Fruit fly (Drosophila melanogaster) whole organism, embryonic: ENCODE data around the gene TotB.

Experiments used
- Adf1 ChIP-seq: fragments of 200-800 bp; sonication (Bioruptor generic); IDR thresholded peaks from 2 replicates; pipeline ENCODE4 v1.3.6; 2022; ENCODE audit warnings: missing biosample characterization, missing genetic modification characterization
- BtbVII ChIP-seq: fragments of 200-800 bp; sonication (Bioruptor generic); optimal IDR thresholded peaks from 3 replicates; lab custom pipeline; 2017; ENCODE audit warnings: missing biosample characterization, mild to moderate bottlenecking, missing genetic modification characterization
- CG11085 ChIP-seq: fragments of 200-800 bp; sonication (Bioruptor generic); IDR thresholded peaks from 2 replicates; pipeline ENCODE4 v1.3.6; 2022; ENCODE audit warnings: missing biosample characterization, missing genetic modification characterization
- CG12219 ChIP-seq: fragments of 200-800 bp; sonication (Bioruptor generic); optimal IDR thresholded peaks from 3 replicates; lab custom pipeline; 2018; ENCODE audit warnings: missing biosample characterization, mild to moderate bottlenecking, missing genetic modification characterization
- CG12659 ChIP-seq: fragments of 200-800 bp; sonication (Bioruptor generic); optimal IDR thresholded peaks from 3 replicates; lab custom pipeline; 2017; ENCODE audit warnings: mild to moderate bottlenecking, missing biosample characterization, missing genetic modification reagents, missing genetic modification characterization
- CG12769 ChIP-seq: fragments of 200-800 bp; sonication (Bioruptor generic); optimal IDR thresholded peaks from 2 replicates; lab custom pipeline; 2019; ENCODE audit warnings: missing biosample characterization, mild to moderate bottlenecking, missing genetic modification characterization, moderate library complexity
- CG14014 ChIP-seq: fragments of 200-800 bp; sonication (Bioruptor generic); IDR thresholded peaks from 2 replicates; pipeline ENCODE4 v1.3.6; 2022; ENCODE audit warnings: missing biosample characterization, missing genetic modification characterization
- CG15269 ChIP-seq: fragments of 200-800 bp; sonication (Bioruptor generic); optimal IDR thresholded peaks from 2 replicates; lab custom pipeline; 2018; ENCODE audit warnings: missing biosample characterization, mild to moderate bottlenecking, missing genetic modification characterization, moderate library complexity
- CG1647 ChIP-seq: fragments of 200-800 bp; sonication (Bioruptor generic); optimal IDR thresholded peaks from 3 replicates; lab custom pipeline; 2016; ENCODE audit warnings: missing biosample characterization, missing genetic modification characterization
- CG17328 ChIP-seq: fragments of 200-800 bp; sonication (Bioruptor generic); IDR thresholded peaks from 2 replicates; pipeline ENCODE4 v1.3.6; 2022; ENCODE audit warnings: missing biosample characterization, missing genetic modification characterization
- CG17385 ChIP-seq: fragments of 200-800 bp; sonication (Bioruptor generic); optimal IDR thresholded peaks from 3 replicates; lab custom pipeline; 2018; ENCODE audit warnings: missing biosample characterization, mild to moderate bottlenecking, missing genetic modification characterization
- CG17612 ChIP-seq: fragments of 200-800 bp; sonication (Bioruptor generic); IDR thresholded peaks from 2 replicates; pipeline ENCODE4 v1.3.6; 2022; ENCODE audit warnings: missing biosample characterization, missing genetic modification characterization
- CG18262 ChIP-seq: fragments of 200-800 bp; optimal IDR thresholded peaks from 3 replicates; lab custom pipeline; 2019; ENCODE audit warnings: missing biosample characterization, mild to moderate bottlenecking, missing genetic modification characterization, moderate library complexity
- CG3163 ChIP-seq: fragments of 200-800 bp; sonication (Bioruptor generic); optimal IDR thresholded peaks from 3 replicates; lab custom pipeline; 2016; ENCODE audit warnings: missing biosample characterization, missing genetic modification characterization
- CG3407 ChIP-seq: fragments of 200-800 bp; sonication (Bioruptor generic); optimal IDR thresholded peaks from 2 replicates; lab custom pipeline; 2018; ENCODE audit warnings: missing biosample characterization, mild to moderate bottlenecking, missing genetic modification characterization
- CG3838 ChIP-seq: fragments of 200-800 bp; sonication (Bioruptor generic); optimal IDR thresholded peaks from 3 replicates; lab custom pipeline; 2016; ENCODE audit warnings: missing biosample characterization, missing genetic modification characterization
- CG3995 ChIP-seq: fragments of 200-800 bp; sonication (Bioruptor generic); optimal IDR thresholded peaks from 3 replicates; lab custom pipeline; 2016; ENCODE audit warnings: missing biosample characterization, missing genetic modification characterization
- CG4328 ChIP-seq: fragments of 200-800 bp; sonication (Bioruptor generic); optimal IDR thresholded peaks from 3 replicates; lab custom pipeline; 2017; ENCODE audit warnings: missing biosample characterization, missing genetic modification reagents, missing genetic modification characterization
- CG43689 ChIP-seq: fragments of 200-800 bp; sonication (Bioruptor generic); IDR thresholded peaks from 2 replicates; pipeline ENCODE4 v1.3.6; 2022; ENCODE audit warnings: missing biosample characterization, missing genetic modification characterization
- CG4730 ChIP-seq: fragments of 200-800 bp; sonication (Bioruptor generic); IDR thresholded peaks from 2 replicates; pipeline ENCODE4 v1.3.6; 2022; ENCODE audit warnings: missing biosample characterization, missing genetic modification characterization
- CG6654 ChIP-seq: fragments of 200-800 bp; sonication (Bioruptor generic); optimal IDR thresholded peaks from 2 replicates; lab custom pipeline; 2017; ENCODE audit warnings: missing biosample characterization, mild to moderate bottlenecking, missing genetic modification characterization
- CG6683 ChIP-seq: fragments of 200-800 bp; sonication (Bioruptor generic); optimal IDR thresholded peaks from 2 replicates; lab custom pipeline; 2017; ENCODE audit warnings: missing biosample characterization, mild to moderate bottlenecking, missing genetic modification characterization, missing genetic modification reagents
- Dad ChIP-seq: fragments of 200-800 bp; sonication (Bioruptor generic); optimal IDR thresholded peaks from 3 replicates; lab custom pipeline; 2016; ENCODE audit warnings: missing biosample characterization, missing genetic modification characterization
- Doc3 ChIP-seq: fragments of 200-800 bp; sonication (Bioruptor generic); IDR thresholded peaks from 3 replicates; pipeline ENCODE4 v1.3.6; 2022; ENCODE audit warnings: missing biosample characterization, missing genetic modification characterization; ENCODE audit not compliant: partially characterized antibody
- Eip74EF ChIP-seq, 2 experiments: fragments of 200-800 bp in 1 of 2; fragments of >200 bp in 1 of 2; sonication (Bioruptor generic) in 1 of 2; optimal IDR thresholded peaks; 2 replicates each; lab custom pipeline; 2017 to 2019; ENCODE audit warnings: missing biosample characterization in 2 of 2, missing genetic modification characterization in 2 of 2, mild to moderate bottlenecking in 1 of 2, moderate library complexity in 1 of 2
- Elba2 ChIP-seq: fragments of 200-800 bp; sonication (Bioruptor generic); optimal IDR thresholded peaks from 3 replicates; lab custom pipeline; 2016; ENCODE audit warnings: missing biosample characterization, missing genetic modification characterization
- Gsc ChIP-seq: fragments of 200-800 bp; sonication (Bioruptor generic); IDR thresholded peaks from 2 replicates; pipeline ENCODE4 v1.3.6; 2022; ENCODE audit warnings: missing biosample characterization, missing genetic modification characterization
- Hmx ChIP-seq: fragments of 200-800 bp; sonication (Bioruptor generic); optimal IDR thresholded peaks from 2 replicates; lab custom pipeline; 2016; ENCODE audit warnings: missing biosample characterization, missing genetic modification characterization
- Lhr ChIP-seq: fragments of 200-800 bp; sonication (Bioruptor generic); optimal IDR thresholded peaks from 3 replicates; lab custom pipeline; 2017; ENCODE audit warnings: mild to moderate bottlenecking, missing biosample characterization, missing genetic modification reagents, missing genetic modification characterization
- MTF-1 ChIP-seq: fragments of 200-800 bp; sonication (Bioruptor generic); optimal IDR thresholded peaks from 2 replicates; lab custom pipeline; 2018; ENCODE audit warnings: missing biosample characterization, mild to moderate bottlenecking, missing genetic modification characterization, borderline replicate concordance
- PHDP ChIP-seq: fragments of 200-800 bp; sonication (Bioruptor generic); optimal IDR thresholded peaks from 3 replicates; lab custom pipeline; 2018; ENCODE audit warnings: missing biosample characterization, mild to moderate bottlenecking, missing genetic modification characterization, moderate library complexity
- Pdp1 ChIP-seq, 2 experiments: fragments of 200-800 bp; sonication (Bioruptor generic); optimal IDR thresholded peaks; 3 replicates each; lab custom pipeline; 2016; ENCODE audit warnings: missing biosample characterization in 2 of 2, missing genetic modification characterization in 2 of 2, mild to moderate bottlenecking in 1 of 2, moderate library complexity in 1 of 2
- Ptx1 ChIP-seq: fragments of 200-800 bp; sonication (Bioruptor generic); IDR thresholded peaks from 2 replicates; pipeline ENCODE4 v1.3.6; 2022; ENCODE audit warnings: missing biosample characterization, missing genetic modification characterization
- Sry-δ ChIP-seq: fragments of 200-800 bp; sonication (Bioruptor generic); optimal IDR thresholded peaks from 2 replicates; lab custom pipeline; 2016; ENCODE audit warnings: missing biosample characterization, missing genetic modification characterization
- bowl ChIP-seq: fragments of 200-800 bp; sonication (Bioruptor generic); IDR thresholded peaks from 2 replicates; pipeline ENCODE4 v1.3.6; 2022; ENCODE audit warnings: missing biosample characterization, missing genetic modification characterization
- dan ChIP-seq: fragments of 200-800 bp; sonication (Bioruptor generic); IDR thresholded peaks from 2 replicates; pipeline ENCODE4 v1.3.6; 2022; ENCODE audit warnings: missing biosample characterization, missing genetic modification characterization
- disco-r ChIP-seq: fragments of 200-800 bp; sonication (Bioruptor generic); optimal IDR thresholded peaks from 2 replicates; lab custom pipeline; 2016; ENCODE audit warnings: missing biosample characterization, missing genetic modification characterization
- esg ChIP-seq: fragments of 200-800 bp; sonication (Bioruptor generic); conservative IDR thresholded peaks from 2 replicates; pipeline ENCODE4 v1.3.6; 2022; ENCODE audit warnings: missing biosample characterization, missing genetic modification characterization
- lab ChIP-seq: fragments of 200-800 bp; sonication (Bioruptor generic); optimal IDR thresholded peaks from 3 replicates; lab custom pipeline; 2017; ENCODE audit warnings: missing biosample characterization, missing genetic modification characterization, mild to moderate bottlenecking, moderate library complexity, missing genetic modification reagents
- odd ChIP-seq: fragments of 200-800 bp; sonication (Bioruptor generic); optimal IDR thresholded peaks from 2 replicates; lab custom pipeline; 2017; ENCODE audit warnings: missing biosample characterization, mild to moderate bottlenecking, missing genetic modification characterization
- pb ChIP-seq: fragments of 200-800 bp; sonication (Bioruptor generic); optimal IDR thresholded peaks from 3 replicates; lab custom pipeline; 2016; ENCODE audit warnings: missing biosample characterization, missing genetic modification characterization
- prd ChIP-seq, 3 experiments: fragments of >200 bp in 2 of 3; fragments of 200-800 bp in 1 of 3; sonication (Bioruptor generic) in 1 of 3; optimal IDR thresholded peaks in 2 of 3; IDR thresholded peaks in 1 of 3; 2 replicates in 2 of 3; 3 replicates in 1 of 3; pipeline versions ENCODE4 v1.3.6 to Lab custom; 2017 to 2022; ENCODE audit warnings: missing biosample characterization in 1 of 3, missing genetic modification characterization in 1 of 3
- psq ChIP-seq: fragments of 200-800 bp; sonication (Bioruptor generic); optimal IDR thresholded peaks from 2 replicates; lab custom pipeline; 2017; ENCODE audit warnings: missing biosample characterization, missing genetic modification characterization
- shn ChIP-seq: fragments of 200-800 bp; sonication (Bioruptor generic); optimal IDR thresholded peaks from 3 replicates; lab custom pipeline; 2016; ENCODE audit warnings: missing biosample characterization, missing genetic modification characterization
- sob ChIP-seq: fragments of 200-800 bp; sonication (Bioruptor generic); IDR thresholded peaks from 2 replicates; pipeline ENCODE4 v1.3.6; 2022; ENCODE audit warnings: missing biosample characterization, missing genetic modification characterization
- stwl ChIP-seq: fragments of 200-800 bp; sonication (Bioruptor generic); optimal IDR thresholded peaks from 3 replicates; lab custom pipeline; 2018; ENCODE audit warnings: missing biosample characterization, mild to moderate bottlenecking, missing genetic modification characterization, moderate library complexity
- sug ChIP-seq: fragments of 200-800 bp; optimal IDR thresholded peaks from 2 replicates; lab custom pipeline; 2019; ENCODE audit warnings: missing biosample characterization, mild to moderate bottlenecking, missing genetic modification characterization, moderate library complexity
- tx ChIP-seq: fragments of 200-800 bp; sonication (Bioruptor generic); optimal IDR thresholded peaks from 2 replicates; lab custom pipeline; 2016; ENCODE audit warnings: missing biosample characterization, missing genetic modification characterization
- vnd ChIP-seq: fragments of 200-800 bp; sonication (Bioruptor generic); IDR thresholded peaks from 3 replicates; pipeline ENCODE4 v1.3.6; 2022; ENCODE audit warnings: missing biosample characterization, missing genetic modification characterization; ENCODE audit not compliant: partially characterized antibody
- zfh1 ChIP-seq: fragments of 200-800 bp; sonication (Bioruptor generic); IDR thresholded peaks from 3 replicates; pipeline ENCODE4 v1.3.6; 2022; ENCODE audit warnings: missing biosample characterization, missing genetic modification characterization

The TotB gene

dm6 chr3R:20836257-20836856, 37.4 kb upstream of the TotB start (continued):
- TF ChIP-seq prd (optimal IDR thresholded peaks at IDR 0.05; lab: Kevin White, UChicago) (no peak), prd (GFP tag; IDR thresholded peaks at IDR 0.05; lab: Robert Waterston, UW) (no peak), zfh1 (no peak), pb (GFP tag; lab: Kevin White, UChicago) (no peak), Gsc (GFP tag; lab: Robert Waterston, UW) (no peak), Lhr (GFP tag; lab: Kevin White, UChicago) (no peak), CG3407 (no peak), CG14014 (no peak), bowl (no peak), psq (GFP tag; lab: Kevin White, UChicago) (no peak), PHDP (tag; lab: Kevin White, UChicago) (peak; percentile 15), CG11085 (GFP tag; lab: Robert Waterston, UW) (no peak), disco-r (GFP tag; lab: Kevin White, UChicago) (no peak), CG4328 (no peak), sob (GFP tag; lab: Robert Waterston, UW) (no peak), BtbVII (no peak), CG17612 (no peak), CG12769 (tag; lab: Kevin White, UChicago) (no peak), CG6654 (GFP tag; lab: Kevin White, UChicago) (no peak), Eip74EF (GFP tag; optimal IDR thresholded peaks at IDR 0.05; lab: Kevin White, UChicago) (no peak), lab (GFP tag; lab: Kevin White, UChicago) (no peak), dan (no peak), esg (GFP tag; lab: Robert Waterston, UW) (no peak), CG3838 (GFP tag; lab: Kevin White, UChicago) (no peak), CG18262 (tag; lab: Kevin White, UChicago) (peak; percentile 11), Sry-δ (no peak), CG15269 (peak; percentile 60), Pdp1 (GFP tag; optimal IDR thresholded peaks at IDR 0.05; lab: Kevin White, UChicago) (no peak), Hmx (no peak), sug (no peak), MTF-1 (GFP tag; lab: Kevin White, UChicago) (no peak), shn (GFP tag; lab: Kevin White, UChicago) (no peak), Doc3 (no peak), CG1647 (GFP tag; lab: Kevin White, UChicago) (no peak), odd (peak; percentile 1), tx (GFP tag; lab: Kevin White, UChicago) (no peak), CG12659 (GFP tag; lab: Kevin White, UChicago) (peak; percentile 21), Ptx1 (GFP tag; lab: Robert Waterston, UW) (no peak), CG43689 (GFP tag; lab: Robert Waterston, UW) (no peak), stwl (tag; lab: Kevin White, UChicago) (no peak), CG17328 (GFP tag; lab: Robert Waterston, UW) (no peak), Adf1 (GFP tag; lab: Robert Waterston, UW) (no peak), Dad (no peak), CG12219 (GFP tag; lab: Kevin White, UChicago) (no peak), CG4730 (GFP tag; lab: Robert Waterston, UW) (0 out of 2 replicates have a peak, but pooled peaks have one; percentile 5), CG17385 (peak; percentile 7), CG3995 (GFP tag; lab: Kevin White, UChicago) (no peak), Elba2 (GFP tag; lab: Kevin White, UChicago) (no peak), CG6683 (GFP tag; lab: Kevin White, UChicago) (no peak), vnd (GFP tag; lab: Robert Waterston, UW) (no peak), CG3163 (GFP tag; lab: Kevin White, UChicago) (no peak)
